Fruit fly (Drosophila melanogaster) whole organism, embryonic: ENCODE results near the gene Hecw.

Source experiments
- CG17829 ChIP-seq: fragments of 200-800 bp; optimal IDR thresholded peaks from 2 replicates; lab custom pipeline; 2019; ENCODE audit warnings: missing biosample characterization, mild to moderate bottlenecking, missing genetic modification characterization, moderate library complexity
- Dref ChIP-seq: fragments of 200-800 bp; sonication (Bioruptor generic); IDR thresholded peaks from 2 replicates; pipeline ENCODE4 v1.3.6; 2022; ENCODE audit warnings: missing biosample characterization, missing genetic modification characterization
- Jarid2 ChIP-seq: fragments of 200-800 bp; sonication (Bioruptor generic); optimal IDR thresholded peaks from 3 replicates; lab custom pipeline; 2017; ENCODE audit warnings: mild to moderate bottlenecking, missing biosample characterization, missing genetic modification reagents, missing genetic modification characterization
- eyg ChIP-seq: fragments of 200-800 bp; sonication (Bioruptor generic); optimal IDR thresholded peaks from 3 replicates; lab custom pipeline; 2016; ENCODE audit warnings: missing biosample characterization, missing genetic modification characterization
- h ChIP-seq: fragments of >200 bp; optimal IDR thresholded peaks from 2 replicates; lab custom pipeline; 2017
- tin ChIP-seq: fragments of 200-800 bp; sonication (Bioruptor generic); optimal IDR thresholded peaks from 3 replicates; lab custom pipeline; 2016; ENCODE audit warnings: missing biosample characterization, missing genetic modification characterization

- TF ChIP-seq Jarid2 (GFP tag; lab: Kevin White, UChicago): peak; percentile 20
- peak; percentile 63 for TF ChIP-seq tin (GFP tag; lab: Kevin White, UChicago)
- TF ChIP-seq eyg (GFP tag; lab: Kevin White, UChicago): no peak
- TF ChIP-seq Dref (GFP tag; lab: Robert Waterston, UW): no peak
- TF ChIP-seq h (lab: Kevin White, UChicago): no peak
- peak; percentile 44 for TF ChIP-seq CG17829
Measured at dm6 chrX:9652006-9652405, 43.3 kb downstream of the Hecw start.
